Fruit fly (Drosophila melanogaster): ENCODE data around the gene cv.
A peak's percentile ranks its signal among the peaks of the same experiment; 100 is the strongest.

cv gene

dm6 chrX:5705899-5706312, 16.1 kb downstream of the cv start (continued):
- no peak for TF ChIP-seq Trl (optimal IDR thresholded peaks at IDR 0.05)
- TF ChIP-seq Trl (GFP tag; optimal IDR thresholded peaks at IDR 0.05), result peak; percentile 56
- no peak for TF ChIP-seq ac (GFP tag; optimal IDR thresholded peaks at IDR 0.05)
- no peak for TF ChIP-seq CG10431 (GFP tag; optimal IDR thresholded peaks at IDR 0.05)
- TF ChIP-seq CG8388 (GFP tag; optimal IDR thresholded peaks at IDR 0.05), result peak; percentile 64
- peak; percentile 85 for TF ChIP-seq Dek (tag; optimal IDR thresholded peaks at IDR 0.05)
- peak; percentile 86 for TF ChIP-seq unpg (GFP tag; optimal IDR thresholded peaks at IDR 0.05)
- peak; percentile 88 for TF ChIP-seq ttk (GFP tag; IDR thresholded peaks at IDR 0.05)
- no peak for TF ChIP-seq B-H2 (GFP tag; optimal IDR thresholded peaks at IDR 0.05)
- peak; percentile 88 for TF ChIP-seq Hmr (GFP tag; optimal IDR thresholded peaks at IDR 0.05)
- peak; percentile 47 for TF ChIP-seq pho (GFP tag; optimal IDR thresholded peaks at IDR 0.05)
- TF ChIP-seq pros (GFP tag; optimal IDR thresholded peaks at IDR 0.05), result no peak
- TF ChIP-seq Ravus (GFP tag; IDR thresholded peaks at IDR 0.05), result peak; percentile 73
- peak in 1 of 2 experiments; percentile 72 for TF ChIP-seq Eip74EF (GFP tag; optimal IDR thresholded peaks at IDR 0.05)
- TF ChIP-seq H15 (GFP tag; IDR thresholded peaks at IDR 0.05), result peak; percentile 88
- TF ChIP-seq CG6765 (GFP tag; optimal IDR thresholded peaks at IDR 0.05), result peak; percentile 68
- peak; percentile 55 for TF ChIP-seq CG12744 (GFP tag; optimal IDR thresholded peaks at IDR 0.05)
- TF ChIP-seq schlank (tag; optimal IDR thresholded peaks at IDR 0.05), result peak; percentile 67
- peak; percentile 75 for TF ChIP-seq kay (GFP tag; optimal IDR thresholded peaks at IDR 0.05)
- TF ChIP-seq Neu2 (GFP tag; optimal IDR thresholded peaks at IDR 0.05; ENCODE audit: borderline replicate concordance), result no peak
- peak; percentile 55 for TF ChIP-seq Adf1 (GFP tag; IDR thresholded peaks at IDR 0.05)
- peak; percentile 77 for TF ChIP-seq CG18262 (tag; optimal IDR thresholded peaks at IDR 0.05)
- TF ChIP-seq nau (GFP tag; optimal IDR thresholded peaks at IDR 0.05), result no peak
- TF ChIP-seq CG11456 (GFP tag; IDR thresholded peaks at IDR 0.05), result peak; percentile 92
- peak; percentile 63 for TF ChIP-seq Camta (GFP tag; optimal IDR thresholded peaks at IDR 0.05)
- TF ChIP-seq CG2875 (GFP tag; optimal IDR thresholded peaks at IDR 0.05), result peak; percentile 64
- peak; percentile 85 to 90 for TF ChIP-seq Pdp1 (GFP tag; optimal IDR thresholded peaks at IDR 0.05)
- TF ChIP-seq CG7839 (tag; optimal IDR thresholded peaks at IDR 0.05), result peak; percentile 90
- TF ChIP-seq CG17385 (GFP tag; optimal IDR thresholded peaks at IDR 0.05), result peak; percentile 73
- TF ChIP-seq caup (GFP tag; optimal IDR thresholded peaks at IDR 0.05; ENCODE audit: severe bottlenecking), result peak; percentile 87
- peak; percentile 74 for TF ChIP-seq CG14050 (GFP tag; IDR thresholded peaks at IDR 0.05)
- TF ChIP-seq sug (tag; optimal IDR thresholded peaks at IDR 0.05), result peak; percentile 80
- TF ChIP-seq insv (GFP tag; optimal IDR thresholded peaks at IDR 0.05), result no peak
- no peak for TF ChIP-seq h (optimal IDR thresholded peaks at IDR 0.05)
- TF ChIP-seq pum (GFP tag; optimal IDR thresholded peaks at IDR 0.05), result peak; percentile 62
- peak; percentile 90 for TF ChIP-seq HLH3B (GFP tag; IDR thresholded peaks at IDR 0.05)
- TF ChIP-seq lbe (GFP tag; optimal IDR thresholded peaks at IDR 0.05), result no peak
- TF ChIP-seq maf-S (GFP tag; optimal IDR thresholded peaks at IDR 0.05), result peak; percentile 42
- peak; percentile 47 for TF ChIP-seq fd64A (GFP tag; optimal IDR thresholded peaks at IDR 0.05)
- TF ChIP-seq cad (GFP tag; optimal IDR thresholded peaks at IDR 0.05), result no peak
- peak; percentile 86 for TF ChIP-seq Optix (GFP tag; IDR thresholded peaks at IDR 0.05)
- peak; percentile 13 for TF ChIP-seq ftz-f1 (GFP tag; optimal IDR thresholded peaks at IDR 0.05)
- peak; percentile 17 for TF ChIP-seq luna (GFP tag; optimal IDR thresholded peaks at IDR 0.05)
- TF ChIP-seq CG34376 (GFP tag; optimal IDR thresholded peaks at IDR 0.05), result peak; percentile 50
- TF ChIP-seq CG13296 (GFP tag; optimal IDR thresholded peaks at IDR 0.05), result peak; percentile 80
- TF ChIP-seq CG10209 (GFP tag; optimal IDR thresholded peaks at IDR 0.05), result peak; percentile 77
- peak; percentile 67 for TF ChIP-seq Bteb2 (GFP tag; optimal IDR thresholded peaks at IDR 0.05)
- TF ChIP-seq Dref (GFP tag; IDR thresholded peaks at IDR 0.05), result 0 out of 2 replicates have a peak, but pooled peaks have one; percentile 14
- no peak for TF ChIP-seq CG14860 (GFP tag; IDR thresholded peaks at IDR 0.05; ENCODE audit: partially characterized antibody)
- TF ChIP-seq wek (GFP tag; optimal IDR thresholded peaks at IDR 0.05), result peak; percentile 38
- TF ChIP-seq CG15696 (tag; optimal IDR thresholded peaks at IDR 0.05), result peak; percentile 44
